Fruit fly (Drosophila melanogaster): Measurements from ENCODE around the gene CG9471.

dm6 chr3R:9733150-9733549 is 38.2 kb downstream of the CG9471 start, which contains the start of gene alphaTub85E:
- no peak for TF ChIP-seq usp (GFP tag; optimal IDR thresholded peaks at IDR 0.05)
- TF ChIP-seq Hr78 (GFP tag; optimal IDR thresholded peaks at IDR 0.05): no peak
- no peak for TF ChIP-seq Myc (optimal IDR thresholded peaks at IDR 0.05)
- no peak for TF ChIP-seq Dfd (GFP tag; optimal IDR thresholded peaks at IDR 0.05)
- no peak for TF ChIP-seq fru (GFP tag; optimal IDR thresholded peaks at IDR 0.05)
- TF ChIP-seq h (GFP tag; optimal IDR thresholded peaks at IDR 0.05): no peak
- no peak for TF ChIP-seq Hnf4 (GFP tag; optimal IDR thresholded peaks at IDR 0.05)
- TF ChIP-seq br (GFP tag; optimal IDR thresholded peaks at IDR 0.05): no peak

All from whole organism, wandering third instar larva.